Fruit fly (Drosophila melanogaster): ENCODE data around the gene Als2.

Als2 gene

DNA sequence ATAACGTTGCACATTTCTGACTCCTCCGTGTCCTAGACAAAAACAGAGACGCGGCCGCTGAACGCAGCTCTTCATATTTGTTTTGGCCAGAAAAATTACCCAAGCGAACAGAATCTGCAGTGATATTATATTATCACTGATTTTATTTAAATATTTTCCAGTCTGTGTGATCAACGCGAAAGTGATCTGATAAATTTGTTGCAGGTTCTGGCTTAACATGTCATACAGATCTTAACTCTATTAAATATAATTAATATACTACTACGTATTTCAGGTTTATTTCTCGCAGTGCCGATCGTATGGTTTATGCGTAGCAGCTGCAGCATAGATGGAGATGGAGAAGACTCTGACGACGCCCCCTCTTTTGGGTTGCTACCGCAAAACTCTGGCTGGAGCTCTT is 41.3 kb upstream of the Als2 start (continued):
- TF ChIP-seq CG7368 (GFP tag; optimal IDR thresholded peaks at IDR 0.05) (no peak), CG10631 (GFP tag; optimal IDR thresholded peaks at IDR 0.05) (peak; percentile 74), CG4318 (GFP tag; optimal IDR thresholded peaks at IDR 0.05) (no peak), CG16779 (tag; optimal IDR thresholded peaks at IDR 0.05) (no peak), CG10669 (GFP tag; optimal IDR thresholded peaks at IDR 0.05) (peak; percentile 71), dsx (GFP tag; optimal IDR thresholded peaks at IDR 0.05; ENCODE audit: poor library complexity, severe bottlenecking) (peak; percentile 63), CG11762 (GFP tag; optimal IDR thresholded peaks at IDR 0.05; ENCODE audit: insufficient read depth) (no peak), CG6163 (GFP tag; IDR thresholded peaks at IDR 0.05) (no peak), achi (GFP tag; optimal IDR thresholded peaks at IDR 0.05) (peak; percentile 38), acj6 (GFP tag; optimal IDR thresholded peaks at IDR 0.05) (peak; percentile 49), CG9139 (GFP tag; optimal IDR thresholded peaks at IDR 0.05) (no peak), CG8119 (GFP tag; IDR thresholded peaks at IDR 0.05) (no peak), CG8319 (GFP tag; optimal IDR thresholded peaks at IDR 0.05) (no peak), net (GFP tag; optimal IDR thresholded peaks at IDR 0.05) (peak; percentile 21), CG31627 (GFP tag; optimal IDR thresholded peaks at IDR 0.05) (no peak), Gug (GFP tag; IDR thresholded peaks at IDR 0.05) (no peak), OdsH (GFP tag; optimal IDR thresholded peaks at IDR 0.05) (peak; percentile 28), CG34406 (GFP tag; optimal IDR thresholded peaks at IDR 0.05) (peak; percentile 8), Met (GFP tag; optimal IDR thresholded peaks at IDR 0.05) (peak; percentile 41), Hr39 (GFP tag; optimal IDR thresholded peaks at IDR 0.05) (no peak), salr (GFP tag; optimal IDR thresholded peaks at IDR 0.05) (peak; percentile 36 to 45), spab (GFP tag; optimal IDR thresholded peaks at IDR 0.05) (peak; percentile 55), Ets21C (GFP tag; optimal IDR thresholded peaks at IDR 0.05) (no peak), cyc (GFP tag; optimal IDR thresholded peaks at IDR 0.05) (no peak), Hr4 (GFP tag; optimal IDR thresholded peaks at IDR 0.05) (no peak), CG3032 (tag; optimal IDR thresholded peaks at IDR 0.05) (peak; percentile 72)

DNA sequence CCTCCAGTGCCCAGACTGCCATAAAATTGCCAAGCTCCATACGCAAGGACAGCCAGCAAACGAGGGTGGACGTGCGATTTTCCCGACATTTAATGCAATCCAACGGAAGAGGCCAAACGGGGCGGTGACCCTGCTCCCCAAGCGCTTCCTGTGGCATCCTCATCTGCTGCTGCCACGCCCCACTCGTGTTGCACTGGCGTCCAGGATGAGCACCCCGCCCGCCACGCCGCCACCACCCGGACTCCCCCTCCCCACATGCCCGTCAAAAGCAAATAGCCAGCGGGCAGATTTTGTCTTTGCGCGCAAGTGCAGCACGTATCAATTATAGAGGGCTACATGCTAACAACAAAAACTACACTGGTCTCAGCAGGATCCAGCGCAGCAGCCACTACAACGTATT is 38.7 kb upstream of the Als2 start:
- TF ChIP-seq fd59A (GFP tag; optimal IDR thresholded peaks at IDR 0.05), result no peak
- no peak for TF ChIP-seq CG16779 (tag; optimal IDR thresholded peaks at IDR 0.05)
- TF ChIP-seq svp (GFP tag), result peak; percentile 1
- TF ChIP-seq CG1621 (tag; optimal IDR thresholded peaks at IDR 0.05), result peak; percentile 10

DNA sequence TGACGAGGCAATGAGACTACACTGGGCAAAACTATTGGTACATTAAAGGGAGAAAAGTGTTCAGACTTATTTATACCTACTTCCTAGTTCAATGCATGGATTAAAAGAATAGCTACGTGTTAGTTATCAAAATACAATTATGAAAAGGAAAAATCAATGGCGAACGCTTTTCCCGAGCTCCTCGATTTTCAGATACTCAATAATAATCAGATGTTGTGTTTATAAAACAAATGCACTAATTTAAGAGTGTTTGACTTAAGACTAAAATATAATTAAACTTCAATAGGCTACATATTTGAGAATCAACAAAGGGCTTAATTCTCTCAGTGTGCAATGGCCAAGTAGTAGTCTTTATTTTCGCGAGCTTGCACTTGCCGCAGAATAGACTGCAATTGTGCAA is 36.4 kb upstream of the Als2 start:
- TF ChIP-seq CG7368 (GFP tag; optimal IDR thresholded peaks at IDR 0.05), result no peak
- peak; percentile 49 for TF ChIP-seq pdm3 (GFP tag; optimal IDR thresholded peaks at IDR 0.05)
- peak; percentile 28 for TF ChIP-seq spab (GFP tag; optimal IDR thresholded peaks at IDR 0.05)
- TF ChIP-seq CG3919 (GFP tag; optimal IDR thresholded peaks at IDR 0.05), result peak; percentile 48
- TF ChIP-seq CG1621 (tag; optimal IDR thresholded peaks at IDR 0.05), result peak; percentile 3
- TF ChIP-seq CG6276 (GFP tag; optimal IDR thresholded peaks at IDR 0.05), result peak; percentile 11
- TF ChIP-seq CG32006 (GFP tag; optimal IDR thresholded peaks at IDR 0.05), result peak; percentile 83
- no peak for TF ChIP-seq cyc (GFP tag; optimal IDR thresholded peaks at IDR 0.05)
- TF ChIP-seq Smox (GFP tag; optimal IDR thresholded peaks at IDR 0.05), result peak; percentile 25
- no peak for TF ChIP-seq CG34406 (GFP tag; optimal IDR thresholded peaks at IDR 0.05)
- TF ChIP-seq Hr39 (GFP tag; optimal IDR thresholded peaks at IDR 0.05), result peak; percentile 25
- TF ChIP-seq Met (GFP tag; optimal IDR thresholded peaks at IDR 0.05), result peak; percentile 13
- no peak for TF ChIP-seq svp (GFP tag)
- no peak for TF ChIP-seq CG6854 (GFP tag; optimal IDR thresholded peaks at IDR 0.05)
- TF ChIP-seq Sox102F (GFP tag; optimal IDR thresholded peaks at IDR 0.05), result peak; percentile 10
- TF ChIP-seq net (GFP tag; optimal IDR thresholded peaks at IDR 0.05), result peak; percentile 16
- TF ChIP-seq CG10631 (GFP tag; optimal IDR thresholded peaks at IDR 0.05), result peak; percentile 58
- TF ChIP-seq OdsH (GFP tag; optimal IDR thresholded peaks at IDR 0.05), result peak; percentile 54
- TF ChIP-seq CG11762 (GFP tag; optimal IDR thresholded peaks at IDR 0.05; ENCODE audit: insufficient read depth), result no peak
- TF ChIP-seq fd59A (GFP tag; optimal IDR thresholded peaks at IDR 0.05), result peak; percentile 35
- no peak for TF ChIP-seq fd85E (GFP tag; optimal IDR thresholded peaks at IDR 0.05)
- no peak for TF ChIP-seq fkh (GFP tag; optimal IDR thresholded peaks at IDR 0.05)
- no peak for TF ChIP-seq vri (GFP tag; optimal IDR thresholded peaks at IDR 0.05)
- TF ChIP-seq Ets96B (tag; optimal IDR thresholded peaks at IDR 0.05), result peak; percentile 46
- TF ChIP-seq CG9139 (GFP tag; optimal IDR thresholded peaks at IDR 0.05), result no peak
- TF ChIP-seq esn (GFP tag; optimal IDR thresholded peaks at IDR 0.05), result peak; percentile 36
- no peak for TF ChIP-seq CG8632 (GFP tag; optimal IDR thresholded peaks at IDR 0.05)
- TF ChIP-seq eg (GFP tag; IDR thresholded peaks at IDR 0.05), result 0 out of 3 replicates have a peak, but pooled peaks have one; percentile 30
- peak; percentile 55 for TF ChIP-seq dac (GFP tag; optimal IDR thresholded peaks at IDR 0.05)
- peak; percentile 29 for TF ChIP-seq Eip75B (GFP tag; optimal IDR thresholded peaks at IDR 0.05)
- no peak for TF ChIP-seq Eip93F (GFP tag; optimal IDR thresholded peaks at IDR 0.05)
- peak; percentile 30 for TF ChIP-seq Sox14 (GFP tag; optimal IDR thresholded peaks at IDR 0.05)
- peak; percentile 13 for TF ChIP-seq CG16779 (tag; optimal IDR thresholded peaks at IDR 0.05)
- no peak for TF ChIP-seq Ets21C (GFP tag; optimal IDR thresholded peaks at IDR 0.05)
